Worm (Caenorhabditis elegans) whole organism, L2 larva: ENCODE results near the gene Y32B12C.1.

ENCODE experiments used
- C34F6.9 ChIP-seq: fragments of 150-350 bp; optimal IDR thresholded peaks from 2 replicates; lab custom pipeline; 2014; ENCODE audit warnings: missing biosample characterization, missing genetic modification characterization
- F13H6.1 ChIP-seq: sonication (generic microtip); optimal IDR thresholded peaks from 2 replicates; lab custom pipeline; 2016; ENCODE audit warnings: missing genetic modification characterization, missing compliant biosample characterization
- R02D3.7 ChIP-seq: fragments of 150-350 bp; optimal IDR thresholded peaks from 2 replicates; lab custom pipeline; 2014; ENCODE audit warnings: missing biosample characterization, missing genetic modification characterization
- Y55F3AM.14 ChIP-seq: fragments of 200-800 bp; sonication (Bioruptor generic); optimal IDR thresholded peaks from 2 replicates; lab custom pipeline; 2018; ENCODE audit warnings: mild to moderate bottlenecking, missing genetic modification characterization, missing compliant biosample characterization
- ZK546.5 ChIP-seq: sonication (generic microtip); optimal IDR thresholded peaks from 2 replicates; lab custom pipeline; 2017; ENCODE audit warnings: missing biosample characterization, missing genetic modification characterization
- alr-1 ChIP-seq: fragments of 150-350 bp; optimal IDR thresholded peaks from 2 replicates; lab custom pipeline; 2014; ENCODE audit warnings: missing biosample characterization, missing genetic modification characterization
- aly-2 ChIP-seq: fragments of 150-350 bp; optimal IDR thresholded peaks from 2 replicates; lab custom pipeline; 2014; ENCODE audit warnings: missing biosample characterization, missing genetic modification characterization
- ama-1 ChIP-seq: fragments of 150-350 bp; optimal IDR thresholded peaks from 2 replicates; lab custom pipeline; 2018; ENCODE audit warnings: inconsistent platforms
- blmp-1 ChIP-seq: sonication (generic microtip); optimal IDR thresholded peaks from 2 replicates; lab custom pipeline; 2017; ENCODE audit warnings: missing genetic modification characterization, mild to moderate bottlenecking, missing compliant biosample characterization, antibody characterized with exemption, moderate library complexity; ENCODE audit not compliant: insufficient read depth
- ceh-16 ChIP-seq: fragments of 150-350 bp; optimal IDR thresholded peaks from 2 replicates; lab custom pipeline; 2014; ENCODE audit warnings: missing biosample characterization, missing genetic modification characterization
- ceh-82 ChIP-seq: fragments of 150-350 bp; optimal IDR thresholded peaks from 2 replicates; lab custom pipeline; 2014; ENCODE audit warnings: missing biosample characterization, missing genetic modification characterization
- crh-2 ChIP-seq: sonication (generic microtip); optimal IDR thresholded peaks from 2 replicates; lab custom pipeline; 2017; ENCODE audit warnings: missing biosample characterization, missing genetic modification characterization
- dmd-4 ChIP-seq: sonication (generic microtip); optimal IDR thresholded peaks from 2 replicates; lab custom pipeline; 2017; ENCODE audit warnings: missing biosample characterization, missing genetic modification characterization
- egl-27 ChIP-seq: sonication (generic microtip); optimal IDR thresholded peaks from 3 replicates; lab custom pipeline; 2017; ENCODE audit warnings: missing biosample characterization, missing genetic modification reagents, missing genetic modification characterization
- elt-1 ChIP-seq: fragments of 150-350 bp; optimal IDR thresholded peaks from 2 replicates; lab custom pipeline; 2014; ENCODE audit warnings: missing biosample characterization, missing genetic modification characterization
- elt-3 ChIP-seq: sonication (generic microtip); optimal IDR thresholded peaks from 2 replicates; lab custom pipeline; 2017; ENCODE audit warnings: missing biosample characterization, missing genetic modification characterization
- fos-1 ChIP-seq: fragments of 150-350 bp; optimal IDR thresholded peaks from 2 replicates; lab custom pipeline; 2014; ENCODE audit warnings: missing biosample characterization, missing genetic modification characterization
- gmeb-1 ChIP-seq: fragments of 150-350 bp; optimal IDR thresholded peaks from 2 replicates; lab custom pipeline; 2014; ENCODE audit warnings: missing biosample characterization, missing genetic modification characterization
- lin-13 ChIP-seq: fragments of 150-350 bp; optimal IDR thresholded peaks from 2 replicates; lab custom pipeline; 2014; ENCODE audit warnings: missing biosample characterization, missing genetic modification reagents, missing genetic modification characterization
- lin-39 ChIP-seq: fragments of 150-350 bp; optimal IDR thresholded peaks from 2 replicates; lab custom pipeline; 2014; ENCODE audit warnings: missing biosample characterization, missing genetic modification reagents, missing genetic modification characterization
- lsy-2 ChIP-seq, 2 experiments: fragments of 150-350 bp in 1 of 2; sonication (generic microtip) in 1 of 2; optimal IDR thresholded peaks; 2 replicates each; lab custom pipeline; 2014 to 2017; ENCODE audit warnings: missing biosample characterization in 2 of 2, missing genetic modification characterization in 2 of 2
- mab-5 ChIP-seq: fragments of 150-350 bp; optimal IDR thresholded peaks from 2 replicates; lab custom pipeline; 2014; ENCODE audit warnings: missing biosample characterization, missing genetic modification characterization
- mbf-1 ChIP-seq: sonication (generic microtip); optimal IDR thresholded peaks from 2 replicates; lab custom pipeline; 2017; ENCODE audit warnings: missing biosample characterization, missing genetic modification characterization
- mdl-1 ChIP-seq, 2 experiments: fragments of 150-350 bp in 1 of 2; sonication (generic microtip) in 1 of 2; optimal IDR thresholded peaks; 2 replicates each; lab custom pipeline; 2017; ENCODE audit warnings: missing biosample characterization in 2 of 2, missing genetic modification characterization in 2 of 2
- nhr-11 ChIP-seq: fragments of 150-350 bp; optimal IDR thresholded peaks from 2 replicates; lab custom pipeline; 2014; ENCODE audit warnings: missing biosample characterization, missing genetic modification characterization
- nhr-12 ChIP-seq: fragments of 150-350 bp; optimal IDR thresholded peaks from 2 replicates; lab custom pipeline; 2014; ENCODE audit warnings: missing biosample characterization, missing genetic modification characterization
- nhr-129 ChIP-seq: fragments of 150-350 bp; optimal IDR thresholded peaks from 2 replicates; lab custom pipeline; 2014; ENCODE audit warnings: missing biosample characterization, missing genetic modification characterization
- nhr-21 ChIP-seq: fragments of 150-350 bp; optimal IDR thresholded peaks from 2 replicates; lab custom pipeline; 2014; ENCODE audit warnings: missing biosample characterization, missing genetic modification characterization
- nhr-237 ChIP-seq: fragments of 150-350 bp; optimal IDR thresholded peaks from 2 replicates; lab custom pipeline; 2014; ENCODE audit warnings: missing biosample characterization, missing genetic modification characterization
- nhr-25 ChIP-seq: fragments of 150-350 bp; sonication (generic microtip); optimal IDR thresholded peaks from 3 replicates; lab custom pipeline; 2014; ENCODE audit warnings: missing biosample characterization, missing genetic modification characterization
- nhr-6 ChIP-seq: fragments of 150-350 bp; optimal IDR thresholded peaks from 2 replicates; lab custom pipeline; 2014; ENCODE audit warnings: missing biosample characterization, missing genetic modification characterization
- nhr-77 ChIP-seq: fragments of 150-350 bp; optimal IDR thresholded peaks from 2 replicates; lab custom pipeline; 2014; ENCODE audit warnings: missing biosample characterization, missing genetic modification characterization
- peb-1 ChIP-seq: fragments of 150-350 bp; optimal IDR thresholded peaks from 2 replicates; lab custom pipeline; 2014; ENCODE audit warnings: missing biosample characterization, missing genetic modification characterization
- skn-1 ChIP-seq: sonication (generic microtip); optimal IDR thresholded peaks from 2 replicates; lab custom pipeline; 2017; ENCODE audit warnings: missing biosample characterization, missing genetic modification characterization
- sma-3 ChIP-seq: sonication (generic microtip); optimal IDR thresholded peaks from 2 replicates; lab custom pipeline; 2016; ENCODE audit warnings: missing genetic modification reagents, missing genetic modification characterization, missing compliant biosample characterization
- sma-9 ChIP-seq, 2 experiments: fragments of 150-350 bp in 1 of 2; sonication (generic microtip) in 1 of 2; optimal IDR thresholded peaks; 2 replicates each; lab custom pipeline; 2014 to 2016; ENCODE audit warnings: missing genetic modification characterization in 2 of 2, mild to moderate bottlenecking in 1 of 2, missing biosample characterization in 1 of 2, missing compliant biosample characterization in 1 of 2, missing genetic modification reagents in 1 of 2, moderate library complexity in 1 of 2
- snpc-4 ChIP-seq: fragments of 150-350 bp; optimal IDR thresholded peaks from 2 replicates; lab custom pipeline; 2014; ENCODE audit warnings: missing biosample characterization, missing genetic modification characterization
- unc-39 ChIP-seq: fragments of 150-350 bp; optimal IDR thresholded peaks from 2 replicates; lab custom pipeline; 2014; ENCODE audit warnings: missing biosample characterization, missing genetic modification characterization
- unc-55 ChIP-seq: fragments of 150-350 bp; sonication (generic microtip); optimal IDR thresholded peaks from 3 replicates; lab custom pipeline; 2014; ENCODE audit warnings: missing biosample characterization, missing genetic modification reagents, missing genetic modification characterization
- unc-62 ChIP-seq: fragments of 150-350 bp; optimal IDR thresholded peaks from 2 replicates; lab custom pipeline; 2014; ENCODE audit warnings: missing biosample characterization, missing genetic modification reagents, missing genetic modification characterization
- ztf-1 ChIP-seq: fragments of 200-800 bp; sonication (Bioruptor generic); conservative IDR thresholded peaks from 2 replicates; pipeline ENCODE4 v1.3.6; 2022; ENCODE audit warnings: missing genetic modification characterization, missing compliant biosample characterization
- ztf-4 ChIP-seq: fragments of 150-350 bp; optimal IDR thresholded peaks from 2 replicates; lab custom pipeline; 2014; ENCODE audit warnings: missing biosample characterization, missing genetic modification characterization

Gene Y32B12C.1

DNA sequence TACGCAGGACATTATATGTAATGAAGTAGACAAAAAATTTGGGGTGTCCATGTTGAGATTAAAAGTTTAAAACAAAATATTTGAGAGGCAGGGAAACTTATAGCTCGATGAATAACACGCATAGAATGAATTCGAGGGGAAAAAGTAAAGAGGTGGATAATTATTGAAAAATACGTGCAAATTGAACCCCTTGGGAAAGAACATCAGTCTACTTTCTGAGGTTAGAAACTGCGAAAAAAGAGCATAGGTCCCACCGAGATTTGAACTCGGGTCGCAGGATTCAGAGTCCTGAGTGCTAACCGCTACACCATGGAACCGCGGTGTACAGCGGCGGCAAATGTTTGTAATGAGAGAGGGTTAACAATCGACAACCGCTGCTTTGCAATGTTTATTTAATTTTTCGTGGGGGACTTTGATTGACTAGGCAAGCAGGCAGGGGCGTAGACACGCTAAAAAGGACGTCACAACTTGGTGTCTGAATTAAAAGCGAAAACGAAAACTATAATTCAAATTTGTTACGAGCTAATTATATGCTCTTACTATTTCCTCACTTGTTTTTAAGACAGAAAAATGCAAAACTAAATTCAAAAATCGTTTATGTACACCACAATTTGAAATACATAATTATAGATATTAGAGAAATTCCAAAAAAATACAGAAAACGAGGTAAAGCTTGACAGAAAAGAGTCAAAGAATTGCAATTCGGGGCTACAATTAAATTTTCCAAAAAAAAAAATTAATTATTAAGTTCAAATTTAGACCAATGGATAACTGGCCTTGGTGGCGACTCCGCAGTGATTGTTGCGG, 14.2 kb upstream of the Y32B12C.1 start, which contains the start of gene srh-269:
Gene srh-269, minus strand, starts transcription at position 51 of the 807 bp plus-strand sequence.
- peak; percentile 36 for TF ChIP-seq C34F6.9
- peak; percentile 12 for TF ChIP-seq nhr-6 (tag; lab: Kevin White, UChicago)
- peak; percentile 52 for TF ChIP-seq lin-13 (GFP tag; lab: Kevin White, UChicago)
- peak; percentile 72 for TF ChIP-seq Y55F3AM.14 (GFP tag; lab: Kevin White, UChicago)
- TF ChIP-seq sma-9 (GFP tag; optimal IDR thresholded peaks at IDR 0.05; lab: Kevin White, UChicago), result peak; percentile 54
- no peak for TF ChIP-seq sma-9 (tag; optimal IDR thresholded peaks at IDR 0.05; lab: Kevin White, UChicago)
- TF ChIP-seq sma-3, result peak; percentile 42
- TF ChIP-seq elt-3 (tag; lab: Kevin White, UChicago), result no peak
- TF ChIP-seq nhr-21 (tag; lab: Kevin White, UChicago), result peak; percentile 47
- TF ChIP-seq gmeb-1 (tag; lab: Kevin White, UChicago), result peak; percentile 52
- peak; percentile 76 for TF ChIP-seq nhr-129
- no peak for TF ChIP-seq R02D3.7 (tag; lab: Kevin White, UChicago)
- no peak for TF ChIP-seq unc-62 (GFP tag; lab: Kevin White, UChicago)
- peak; percentile 90 for TF ChIP-seq ama-1 (lab: Kevin White, UChicago)
- TF ChIP-seq ceh-16, result no peak
- no peak for TF ChIP-seq elt-1 (tag; lab: Kevin White, UChicago)
- TF ChIP-seq snpc-4 (tag; lab: Kevin White, UChicago), result peak; percentile 30
- TF ChIP-seq lsy-2 (tag; optimal IDR thresholded peaks at IDR 0.05; lab: Kevin White, UChicago), result peak; percentile 27 to 63
- peak; percentile 13 for TF ChIP-seq crh-2
- TF ChIP-seq lin-39 (tag; lab: Kevin White, UChicago), result no peak
- peak; percentile 16 for TF ChIP-seq ztf-4 (tag; lab: Kevin White, UChicago)
- peak; percentile 55 for TF ChIP-seq F13H6.1 (tag; lab: Kevin White, UChicago)
- TF ChIP-seq fos-1, result peak; percentile 40
- TF ChIP-seq, all 48 proteins: peak for 16

DNA sequence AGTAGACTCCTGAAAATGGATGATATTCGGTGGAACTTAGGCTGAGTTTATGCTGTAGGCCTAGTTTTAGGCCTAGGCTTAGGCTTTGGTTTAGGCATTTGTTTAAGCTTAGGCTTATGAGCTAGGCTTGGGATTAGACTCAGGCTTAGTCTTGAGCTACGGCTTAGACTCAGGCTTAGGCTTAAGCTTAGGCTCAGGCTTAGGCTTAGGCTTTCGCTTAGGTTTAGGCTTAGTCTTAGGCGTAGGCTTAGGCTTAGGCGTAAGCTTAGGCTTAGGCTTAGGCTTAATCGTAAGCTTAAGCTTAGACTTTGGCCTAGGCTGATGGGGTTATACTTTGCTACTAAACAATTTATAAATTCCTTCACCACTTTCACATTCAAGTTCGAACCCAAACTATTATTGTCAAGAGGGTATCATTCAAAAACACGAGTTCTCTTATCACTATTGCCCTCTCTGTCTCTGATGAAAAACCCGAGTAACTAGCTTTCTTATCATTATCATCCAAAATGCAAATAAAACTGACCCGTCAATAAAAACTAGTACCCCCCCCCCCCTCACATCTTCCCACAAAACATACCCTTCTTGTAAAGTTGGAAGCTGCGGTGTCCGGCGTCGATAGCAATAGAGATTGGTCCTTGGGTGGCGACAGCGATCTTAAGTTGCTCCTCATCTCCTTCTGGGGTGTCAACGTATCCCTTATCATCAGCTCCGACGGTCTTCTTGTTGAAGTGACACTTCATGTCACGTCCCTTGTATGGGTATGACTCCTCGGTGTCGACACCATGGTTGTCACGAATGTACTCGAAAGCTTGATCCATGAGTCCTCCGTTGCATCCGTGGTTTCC, 13.2 kb upstream of the Y32B12C.1 start:
- no peak for TF ChIP-seq ceh-82 (tag; lab: Kevin White, UChicago)
- no peak for TF ChIP-seq mdl-1 (tag; optimal IDR thresholded peaks at IDR 0.05; lab: Kevin White, UChicago)
- peak; percentile 31 for TF ChIP-seq Y55F3AM.14 (GFP tag; lab: Kevin White, UChicago)
- no peak for TF ChIP-seq ztf-1 (GFP tag; lab: Robert Waterston, UW)
- TF ChIP-seq crh-2, result peak; percentile 34
- peak; percentile 47 for TF ChIP-seq gmeb-1 (tag; lab: Kevin White, UChicago)
- TF ChIP-seq ztf-4 (tag; lab: Kevin White, UChicago), result no peak
- no peak for TF ChIP-seq C34F6.9
- no peak for TF ChIP-seq nhr-6 (tag; lab: Kevin White, UChicago)
- peak; percentile 26 for TF ChIP-seq ama-1 (lab: Kevin White, UChicago)
- TF ChIP-seq mbf-1 (tag; lab: Kevin White, UChicago), result no peak
- TF ChIP-seq alr-1 (tag; lab: Kevin White, UChicago), result no peak
- TF ChIP-seq fos-1, result peak; percentile 43
- peak; percentile 41 for TF ChIP-seq sma-9 (GFP tag; optimal IDR thresholded peaks at IDR 0.05; lab: Kevin White, UChicago)
- no peak for TF ChIP-seq sma-9 (tag; optimal IDR thresholded peaks at IDR 0.05; lab: Kevin White, UChicago)
- TF ChIP-seq blmp-1, result no peak
- no peak for TF ChIP-seq egl-27 (tag; lab: Kevin White, UChicago)
- no peak for TF ChIP-seq ZK546.5 (tag; lab: Kevin White, UChicago)
- TF ChIP-seq nhr-21 (tag; lab: Kevin White, UChicago), result no peak
- TF ChIP-seq unc-55, result no peak
- TF ChIP-seq aly-2 (tag; lab: Kevin White, UChicago), result no peak
- no peak for TF ChIP-seq unc-39 (tag; lab: Kevin White, UChicago)
- no peak for TF ChIP-seq nhr-11 (tag; lab: Kevin White, UChicago)
- TF ChIP-seq peb-1 (tag; lab: Kevin White, UChicago), result no peak
- TF ChIP-seq nhr-12, result no peak

DNA sequence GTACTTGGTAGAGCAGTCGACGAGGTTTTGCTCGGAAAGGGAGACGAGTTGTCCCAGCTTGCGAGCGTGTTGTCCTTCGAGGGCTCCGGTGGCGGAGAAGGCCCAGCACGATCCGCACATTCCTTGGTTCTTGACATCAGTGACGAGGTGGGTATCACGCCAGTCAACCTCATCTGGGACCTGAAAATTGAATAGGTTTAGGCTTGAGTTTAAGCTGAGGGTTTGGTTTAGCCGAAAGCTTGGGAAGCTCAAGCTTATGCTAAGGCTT, 12.7 kb upstream of the Y32B12C.1 start:
- TF ChIP-seq ama-1 (lab: Kevin White, UChicago) (no peak), nhr-21 (tag; lab: Kevin White, UChicago) (no peak), mab-5 (no peak), lin-39 (tag; lab: Kevin White, UChicago) (no peak), Y55F3AM.14 (GFP tag; lab: Kevin White, UChicago) (no peak), nhr-77 (tag; lab: Kevin White, UChicago) (no peak), lin-13 (GFP tag; lab: Kevin White, UChicago) (no peak), nhr-25 (no peak), nhr-237 (tag; lab: Kevin White, UChicago) (no peak), dmd-4 (tag; lab: Kevin White, UChicago) (no peak), elt-1 (tag; lab: Kevin White, UChicago) (no peak), skn-1 (tag; lab: Kevin White, UChicago) (no peak), mdl-1 (tag; optimal IDR thresholded peaks at IDR 0.05; lab: Kevin White, UChicago) (no peak), unc-55 (no peak), lsy-2 (tag; optimal IDR thresholded peaks at IDR 0.05; lab: Kevin White, UChicago) (no peak)
- TF ChIP-seq, all 48 proteins: peak for 0
